Worm (Caenorhabditis elegans): ENCODE data around the gene T27E9.6.

Gene T27E9.6

DNA sequence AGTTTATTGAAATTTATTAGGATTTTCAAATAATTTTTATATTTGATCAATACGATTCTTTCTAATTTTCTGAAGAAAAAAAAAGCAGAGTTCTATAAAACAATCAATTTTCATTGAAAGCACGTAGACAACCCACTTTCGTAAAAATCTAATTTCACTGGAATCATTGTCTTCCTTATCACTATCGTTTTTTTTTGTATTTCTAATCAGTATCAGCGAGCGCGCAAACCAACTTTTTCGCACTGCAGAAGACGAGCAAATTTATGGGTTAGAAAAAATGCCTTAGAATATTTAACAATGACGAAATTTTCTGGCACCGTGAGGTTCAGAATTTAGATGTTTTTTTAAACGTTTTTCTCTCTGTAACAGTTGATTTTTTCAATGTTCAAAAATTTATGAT lies 23.8 kb downstream of the T27E9.6 start:
- TF ChIP-seq W03F9.2 (tag; optimal IDR thresholded peaks at IDR 0.05) (no peak), him-1 (tag; optimal IDR thresholded peaks at IDR 0.05) (no peak), dao-5 (tag; optimal IDR thresholded peaks at IDR 0.05) (no peak)

DNA sequence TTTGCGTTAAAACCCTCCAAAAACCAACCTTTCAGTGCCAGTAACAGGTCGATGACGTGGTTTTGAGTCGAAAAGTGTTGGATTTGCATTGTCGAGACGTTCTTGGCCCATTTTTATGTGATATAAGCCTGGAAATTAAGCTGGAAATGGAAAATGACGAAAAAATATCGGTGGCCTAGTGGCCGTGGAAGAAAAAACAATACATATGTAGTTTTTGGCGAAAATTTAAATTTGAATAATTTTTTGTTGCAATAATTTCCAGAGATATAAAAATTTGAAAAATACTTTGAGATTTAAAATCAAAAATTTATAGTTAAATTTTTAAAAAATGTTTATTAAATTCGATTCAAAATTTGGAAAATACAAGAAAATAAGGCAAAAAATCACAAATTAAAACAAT lies 37.2 kb downstream of the T27E9.6 start, which contains the start of gene ciao-2B:
Gene ciao-2B (minus strand): TSS at position 130 of the 400 bp plus-strand sequence.
- TF ChIP-seq him-1 (tag; optimal IDR thresholded peaks at IDR 0.05) = no peak
- no peak for TF ChIP-seq dao-5 (tag; optimal IDR thresholded peaks at IDR 0.05)

ce11 chrIII:13436843-13437242 lies 39.7 kb downstream of the T27E9.6 start, which contains the start of gene F45G2.9:
Gene F45G2.9 (minus strand): TSS chrIII:13436943.
- TF ChIP-seq W03F9.2 (tag; optimal IDR thresholded peaks at IDR 0.05) (no peak), him-1 (tag; optimal IDR thresholded peaks at IDR 0.05) (no peak), dao-5 (tag; optimal IDR thresholded peaks at IDR 0.05) (no peak)

DNA sequence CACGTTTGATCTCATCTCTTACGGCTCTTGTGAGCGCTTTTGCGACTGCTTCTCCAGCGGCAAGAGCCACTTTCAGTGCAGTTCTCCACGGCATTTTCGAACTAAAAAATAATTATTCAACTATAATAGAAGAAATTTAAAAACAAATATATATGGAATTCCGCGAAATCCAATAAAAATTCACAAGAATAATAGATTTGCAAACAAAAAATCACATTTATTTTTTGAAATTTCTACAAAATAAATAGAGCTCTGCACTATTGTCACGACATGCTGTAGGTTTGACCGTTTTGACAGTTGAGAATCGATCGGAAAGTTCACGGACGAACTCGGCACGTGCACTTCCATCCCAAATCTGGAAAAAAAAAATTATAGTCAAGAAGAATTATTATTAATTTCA lies 41.0 kb downstream of the T27E9.6 start, which contains the start of gene F45G2.8:
Gene F45G2.8 (minus strand): TSS at position 101 of the 400 bp plus-strand sequence.
- TF ChIP-seq W03F9.2 (tag; optimal IDR thresholded peaks at IDR 0.05) (no peak), him-1 (tag; optimal IDR thresholded peaks at IDR 0.05) (no peak), dao-5 (tag; optimal IDR thresholded peaks at IDR 0.05) (no peak)

DNA sequence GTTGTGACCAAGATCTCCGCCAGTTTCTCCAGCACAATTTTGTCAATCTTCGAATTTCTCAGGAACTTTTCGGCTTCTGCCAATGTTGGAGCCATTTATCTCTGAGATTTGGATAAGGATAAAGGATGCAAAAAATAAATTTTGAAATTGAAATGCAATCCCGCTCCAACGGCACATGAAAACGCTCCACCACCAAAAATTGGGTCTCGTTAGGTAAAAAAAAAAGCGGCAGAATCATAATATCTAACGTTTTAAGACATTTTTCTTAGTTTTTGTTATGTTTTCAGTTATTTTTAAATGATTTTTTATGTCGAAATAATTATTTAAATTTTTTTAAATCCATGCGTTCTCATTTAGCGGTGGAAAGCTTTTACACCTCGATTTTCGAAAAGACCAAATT lies 42.2 kb downstream of the T27E9.6 start, which contains the start of gene F45G2.7:
Gene F45G2.7 (minus strand): TSS at position 101 of the 400 bp plus-strand sequence.
- TF ChIP-seq W03F9.2 (tag; optimal IDR thresholded peaks at IDR 0.05) (no peak), him-1 (tag; optimal IDR thresholded peaks at IDR 0.05) (no peak), dao-5 (tag; optimal IDR thresholded peaks at IDR 0.05) (no peak)

DNA sequence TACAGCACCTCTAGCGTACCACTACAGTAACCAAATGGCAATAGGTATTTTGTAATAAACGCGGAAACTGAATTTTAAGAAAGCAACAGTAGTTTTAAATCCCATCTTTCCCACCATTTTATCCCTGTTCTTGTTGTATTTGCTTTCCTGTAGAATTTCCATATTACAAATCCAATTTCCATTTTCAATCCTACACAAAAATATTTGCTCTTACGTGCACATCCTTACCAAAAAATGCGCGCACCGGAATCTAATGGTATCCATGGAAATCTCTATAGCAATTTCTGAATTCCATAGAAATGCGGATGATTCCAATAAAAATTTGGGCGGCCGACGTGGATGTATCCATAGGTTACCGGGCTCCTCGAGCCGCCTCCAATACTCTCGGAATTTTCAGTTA lies 46.4 kb downstream of the T27E9.6 start, which contains the start of gene trf-1:
Gene trf-1 (plus strand): TSS at position 301 of the 400 bp plus-strand sequence.
- TF ChIP-seq W03F9.2 (tag; optimal IDR thresholded peaks at IDR 0.05) (no peak), him-1 (tag; optimal IDR thresholded peaks at IDR 0.05) (no peak), dao-5 (tag; optimal IDR thresholded peaks at IDR 0.05) (no peak)

ce11 chrIII:13429668-13430067 lies 46.9 kb downstream of the T27E9.6 start, which contains the start of gene bli-5:
Gene bli-5 (minus strand): TSS chrIII:13429768.
- no peak for TF ChIP-seq dao-5 (tag; optimal IDR thresholded peaks at IDR 0.05)
- no peak for TF ChIP-seq W03F9.2 (tag; optimal IDR thresholded peaks at IDR 0.05)
- no peak for TF ChIP-seq him-1 (tag; optimal IDR thresholded peaks at IDR 0.05)

DNA sequence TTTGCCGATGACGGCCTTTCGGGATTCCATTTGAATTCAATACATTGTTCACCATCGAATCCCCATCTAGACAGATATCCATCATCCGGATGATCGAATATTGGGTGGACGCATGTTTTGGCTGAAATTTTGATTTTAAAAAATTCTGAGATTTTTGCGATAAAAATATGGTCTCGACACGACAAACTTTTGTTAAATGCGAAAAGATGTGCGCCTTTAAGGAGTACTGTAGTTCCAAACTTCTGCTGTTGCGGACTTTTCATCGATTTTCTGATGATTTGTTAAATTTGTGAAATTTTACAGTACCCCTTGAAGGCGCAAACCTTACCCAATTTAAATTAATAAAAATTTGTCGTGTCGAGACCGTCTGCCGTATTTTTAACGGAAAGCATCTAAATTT lies 48.8 kb downstream of the T27E9.6 start:
- TF ChIP-seq dao-5 (tag; optimal IDR thresholded peaks at IDR 0.05) (no peak), W03F9.2 (tag; optimal IDR thresholded peaks at IDR 0.05) (no peak), him-1 (tag; optimal IDR thresholded peaks at IDR 0.05) (no peak)

DNA sequence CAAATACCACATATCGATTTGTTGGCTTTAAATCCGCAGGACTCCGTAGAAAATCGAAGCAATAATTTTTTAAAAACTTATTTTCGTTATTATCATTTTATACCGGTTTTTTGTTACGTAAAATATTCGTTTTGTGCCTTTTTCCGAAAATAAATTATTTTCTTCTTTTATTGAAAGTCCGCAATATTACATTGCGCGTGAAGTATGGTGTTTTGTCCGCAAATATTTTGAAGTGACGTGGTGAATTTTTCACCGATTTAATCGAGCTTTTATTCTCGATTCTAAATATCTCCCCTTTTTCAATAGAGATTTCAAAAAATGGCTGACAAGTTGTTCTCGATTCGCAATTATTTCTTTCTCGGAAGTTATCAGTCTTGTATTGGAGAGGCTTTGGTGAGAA lies 50.5 kb downstream of the T27E9.6 start, which contains the start of gene cope-1:
Gene cope-1 (plus strand): TSS at position 229 of the 400 bp plus-strand sequence.
- TF ChIP-seq W03F9.2 (tag; optimal IDR thresholded peaks at IDR 0.05) = no peak
- TF ChIP-seq him-1 (tag; optimal IDR thresholded peaks at IDR 0.05) = no peak
- TF ChIP-seq dao-5 (tag; optimal IDR thresholded peaks at IDR 0.05) = no peak
